Worm (Caenorhabditis elegans) whole organism, L4 larva: ENCODE data around the gene gst-10.

Source experiments
- Y48G9A.11 ChIP-seq: fragments of 200-800 bp; sonication (Bioruptor generic); IDR thresholded peaks from 2 replicates; pipeline ENCODE4 v1.3.6; 2022; ENCODE audit warnings: missing genetic modification reagents, missing genetic modification characterization, missing compliant biosample characterization
- ceh-62 ChIP-seq: sonication (generic microtip); optimal IDR thresholded peaks from 2 replicates; lab custom pipeline; 2017; ENCODE audit warnings: missing biosample characterization, missing genetic modification characterization
- daf-16 ChIP-seq, 3 experiments: sonication (generic microtip); optimal IDR thresholded peaks; 2 replicates each; lab custom pipeline; 2016 to 2017; ENCODE audit warnings: missing genetic modification characterization in 3 of 3, missing genetic modification reagents in 3 of 3, mild to moderate bottlenecking in 2 of 3, missing compliant biosample characterization in 2 of 3, missing biosample characterization in 1 of 3, moderate library complexity in 1 of 3
- dpl-1 ChIP-seq: fragments of 150-350 bp; optimal IDR thresholded peaks from 2 replicates; lab custom pipeline; 2014; ENCODE audit warnings: missing biosample characterization, missing genetic modification reagents, missing genetic modification characterization
- hif-1 ChIP-seq, 2 experiments: sonication (generic microtip); optimal IDR thresholded peaks; 2 replicates each; lab custom pipeline; 2016 to 2017; ENCODE audit warnings: missing compliant biosample characterization in 2 of 2, missing genetic modification characterization in 2 of 2, missing genetic modification reagents in 2 of 2, missing genotype in 2 of 2, mild to moderate bottlenecking in 1 of 2
- lin-38 ChIP-seq: fragments of 200-800 bp; sonication (Bioruptor generic); IDR thresholded peaks from 2 replicates; pipeline ENCODE4 v1.3.6; 2022; ENCODE audit warnings: missing genetic modification reagents, missing genetic modification characterization, missing compliant biosample characterization
- mep-1 ChIP-seq: fragments of 150-350 bp; sonication (generic microtip); optimal IDR thresholded peaks from 3 replicates; lab custom pipeline; 2014; ENCODE audit warnings: missing biosample characterization, missing genetic modification characterization
- mes-2 ChIP-seq: sonication (generic microtip); optimal IDR thresholded peaks from 2 replicates; lab custom pipeline; 2016; ENCODE audit warnings: missing genotype, mild to moderate bottlenecking, missing genetic modification characterization, missing compliant biosample characterization; ENCODE audit not compliant: poor library complexity, severe bottlenecking
- nhr-6 ChIP-seq: fragments of 150-350 bp; optimal IDR thresholded peaks from 2 replicates; lab custom pipeline; 2014; ENCODE audit warnings: missing biosample characterization, missing genetic modification characterization
- snpc-1.2 ChIP-seq: fragments of 200-800 bp; sonication (Bioruptor generic); IDR thresholded peaks from 2 replicates; pipeline ENCODE4 v1.3.6; 2022; ENCODE audit warnings: missing genetic modification reagents, missing genetic modification characterization, missing compliant biosample characterization
- unc-130 ChIP-seq: sonication (generic microtip); optimal IDR thresholded peaks from 2 replicates; lab custom pipeline; 2016; ENCODE audit warnings: missing genetic modification reagents, missing genetic modification characterization, missing compliant biosample characterization
- unc-39 ChIP-seq: sonication (generic microtip); optimal IDR thresholded peaks from 2 replicates; lab custom pipeline; 2017; ENCODE audit warnings: missing biosample characterization, missing genetic modification characterization
- unc-62 ChIP-seq, 3 experiments: fragments of 150-350 bp in 1 of 3; sonication (generic microtip); optimal IDR thresholded peaks in 2 of 3; peaks in 1 of 3; 1 replicate in 1 of 3; 2 replicates in 2 of 3; lab custom pipeline; 2014 to 2017; ENCODE audit warnings: missing biosample characterization in 3 of 3, missing genetic modification characterization in 3 of 3, missing genetic modification reagents in 3 of 3, missing genotype in 1 of 3
- ztf-11 ChIP-seq: fragments of 150-350 bp; optimal IDR thresholded peaks from 2 replicates; lab custom pipeline; 2014; ENCODE audit warnings: missing biosample characterization, missing genetic modification characterization

gst-10 gene

ce11 chrV:2603056-2603455 is 41.6 kb downstream of the gst-10 start, which contains the start of gene F53E10.6:
F53E10.6 (minus strand) TSS chrV:2603063.
- TF ChIP-seq unc-130 (peak; percentile 72), ceh-62 (tag; lab: Kevin White, UChicago) (no peak), mep-1 (no peak), mes-2 (tag; lab: Kevin White, UChicago) (peak; percentile 96), hif-1 (tag; optimal IDR thresholded peaks at IDR 0.05; lab: Kevin White, UChicago) (peak in 1 of 2 experiments; percentile 77), unc-62 (GFP tag; optimal IDR thresholded peaks at IDR 0.05 in 1 of 2; lab: Kevin White, UChicago) (peak in 1 of 2 experiments; percentile 88), unc-62 (tag; optimal IDR thresholded peaks at IDR 0.05; lab: Kevin White, UChicago) (no peak), dpl-1 (GFP tag; lab: Kevin White, UChicago) (peak; percentile 84), Y48G9A.11 (GFP tag; lab: Robert Waterston, UW) (0 out of 2 replicates have a peak, but pooled peaks have one; percentile 17), lin-38 (GFP tag; lab: Robert Waterston, UW) (peak; percentile 53)

- TF ChIP-seq ztf-11 (tag; lab: Kevin White, UChicago) (no peak), lin-38 (GFP tag; lab: Robert Waterston, UW) (no peak), nhr-6 (tag; lab: Kevin White, UChicago) (no peak), snpc-1.2 (GFP tag; lab: Robert Waterston, UW) (no peak), unc-39 (tag; lab: Kevin White, UChicago) (no peak), daf-16 (GFP tag; optimal IDR thresholded peaks at IDR 0.05; lab: Kevin White, UChicago) (no peak), daf-16 (tag; optimal IDR thresholded peaks at IDR 0.05; lab: Kevin White, UChicago) (no peak)
These were observed 46.9 kb downstream of the gst-10 start, which contains the start of gene acr-17 for ce11 chrV:2608352-2608751. acr-17 (plus strand) TSS chrV:2608652.
